Worm (Caenorhabditis elegans) whole organism, L1 larva: ENCODE results near the gene skr-10.

Experiments
- C04F5.9 ChIP-seq: sonication (generic microtip); optimal IDR thresholded peaks from 2 replicates; lab custom pipeline; 2016; ENCODE audit warnings: missing genetic modification characterization, missing compliant biosample characterization
- alr-1 ChIP-seq: fragments of 200-800 bp; sonication (Bioruptor generic); optimal IDR thresholded peaks from 2 replicates; lab custom pipeline; 2018; ENCODE audit warnings: borderline replicate concordance, mild to moderate bottlenecking, missing genetic modification characterization, missing compliant biosample characterization
- ama-1 ChIP-seq: fragments of 150-350 bp; optimal IDR thresholded peaks from 2 replicates; lab custom pipeline; 2014
- blmp-1 ChIP-seq: fragments of 150-350 bp; optimal IDR thresholded peaks from 2 replicates; lab custom pipeline; 2014; ENCODE audit warnings: missing biosample characterization, missing genetic modification characterization
- ceh-82 ChIP-seq, 3 experiments: fragments of 150-350 bp in 1 of 3; sonication (generic microtip) in 2 of 3; optimal IDR thresholded peaks; 2 replicates each; lab custom pipeline; 2014 to 2017; ENCODE audit warnings: missing biosample characterization in 3 of 3, missing genetic modification characterization in 3 of 3
- ces-1 ChIP-seq: fragments of 150-350 bp; optimal IDR thresholded peaks from 2 replicates; lab custom pipeline; 2014; ENCODE audit warnings: missing biosample characterization, missing genetic modification reagents, missing genetic modification characterization
- dpl-1 ChIP-seq, 3 experiments: fragments of 150-350 bp in 2 of 3; sonication (generic microtip) in 1 of 3; optimal IDR thresholded peaks; 2 replicates each; lab custom pipeline; 2014 to 2017; ENCODE audit warnings: missing biosample characterization in 3 of 3, missing genetic modification characterization in 3 of 3, missing genetic modification reagents in 3 of 3
- dsc-1 ChIP-seq: sonication (generic microtip); optimal IDR thresholded peaks from 2 replicates; lab custom pipeline; 2016; ENCODE audit warnings: mild to moderate bottlenecking, missing genetic modification characterization, missing compliant biosample characterization
- efl-1 ChIP-seq, 4 experiments: fragments of 150-350 bp; optimal IDR thresholded peaks in 3 of 4; peaks in 1 of 4; 1 replicate in 1 of 4; 2 replicates in 3 of 4; lab custom pipeline; 2014; ENCODE audit warnings: missing biosample characterization in 2 of 4, missing genetic modification characterization in 2 of 4, missing genetic modification reagents in 2 of 4
- egl-13 ChIP-seq: sonication (generic microtip); optimal IDR thresholded peaks from 2 replicates; lab custom pipeline; 2016; ENCODE audit warnings: missing genotype, missing genetic modification reagents, missing genetic modification characterization, missing compliant biosample characterization
- elt-3 ChIP-seq, 6 experiments: fragments of 150-350 bp in 1 of 6; sonication (generic microtip); optimal IDR thresholded peaks; 2 replicates each; lab custom pipeline; 2017 to 2018; ENCODE audit warnings: missing biosample characterization in 6 of 6, missing genetic modification characterization in 6 of 6, inconsistent platforms in 1 of 6
- fkh-8 ChIP-seq: sonication (generic microtip); optimal IDR thresholded peaks from 2 replicates; lab custom pipeline; 2016; ENCODE audit warnings: mild to moderate bottlenecking, missing genetic modification characterization, missing compliant biosample characterization
- hlh-4 ChIP-seq: sonication (generic microtip); optimal IDR thresholded peaks from 2 replicates; lab custom pipeline; 2016; ENCODE audit warnings: mild to moderate bottlenecking, missing genetic modification characterization, missing compliant biosample characterization
- isw-1 ChIP-seq: fragments of 200-800 bp; sonication (Bioruptor generic); IDR thresholded peaks from 2 replicates; pipeline ENCODE4 v1.3.6; 2022; ENCODE audit warnings: missing genetic modification characterization, missing compliant biosample characterization
- lin-14 ChIP-seq: fragments of 200-800 bp; sonication (Bioruptor generic); optimal IDR thresholded peaks from 2 replicates; lab custom pipeline; 2018; ENCODE audit warnings: mild to moderate bottlenecking, missing genetic modification characterization, moderate library complexity, missing compliant biosample characterization
- lin-35 ChIP-seq, 2 experiments: fragments of 150-350 bp; optimal IDR thresholded peaks; 2 replicates each; lab custom pipeline; 2014; ENCODE audit warnings: missing biosample characterization in 2 of 2, missing genetic modification characterization in 2 of 2, missing genetic modification reagents in 2 of 2
- lsy-2 ChIP-seq, 2 experiments: fragments of 150-350 bp; optimal IDR thresholded peaks; 2 replicates each; lab custom pipeline; 2014; ENCODE audit warnings: missing biosample characterization in 2 of 2, missing genetic modification characterization in 2 of 2
- mab-9 ChIP-seq: fragments of 200-800 bp; sonication (Bioruptor generic); IDR thresholded peaks from 2 replicates; pipeline ENCODE4 v1.3.6; 2022; ENCODE audit warnings: missing genetic modification reagents, missing genetic modification characterization, missing compliant biosample characterization
- mep-1 ChIP-seq: fragments of 150-350 bp; optimal IDR thresholded peaks from 2 replicates; lab custom pipeline; 2014; ENCODE audit warnings: missing biosample characterization, missing genetic modification characterization
- nhr-19 ChIP-seq: fragments of 200-800 bp; sonication (Bioruptor generic); conservative IDR thresholded peaks from 2 replicates; pipeline ENCODE4 v1.3.6; 2022; ENCODE audit warnings: missing genetic modification characterization, missing compliant biosample characterization
- nhr-20 ChIP-seq: sonication (generic microtip); optimal IDR thresholded peaks from 2 replicates; lab custom pipeline; 2016; ENCODE audit warnings: mild to moderate bottlenecking, missing genetic modification characterization, missing compliant biosample characterization
- nhr-77 ChIP-seq: fragments of 150-350 bp; optimal IDR thresholded peaks from 2 replicates; lab custom pipeline; 2014; ENCODE audit warnings: missing biosample characterization, missing genetic modification characterization
- nhr-90 ChIP-seq: sonication (generic microtip); optimal IDR thresholded peaks from 2 replicates; lab custom pipeline; 2016; ENCODE audit warnings: mild to moderate bottlenecking, missing genetic modification characterization, missing compliant biosample characterization; ENCODE audit not compliant: poor library complexity
- pag-3 ChIP-seq: sonication (generic microtip); optimal IDR thresholded peaks from 2 replicates; lab custom pipeline; 2017; ENCODE audit warnings: missing genetic modification characterization, mild to moderate bottlenecking, missing compliant biosample characterization, antibody characterized with exemption, borderline replicate concordance; ENCODE audit not compliant: insufficient read depth
- pqm-1 ChIP-seq: sonication (generic microtip); optimal IDR thresholded peaks from 3 replicates; lab custom pipeline; 2017; ENCODE audit warnings: missing biosample characterization, missing genetic modification characterization
- snpc-4 ChIP-seq: fragments of 150-350 bp; optimal IDR thresholded peaks from 2 replicates; lab custom pipeline; 2014; ENCODE audit warnings: missing biosample characterization, missing genetic modification characterization
- sox-4 ChIP-seq: sonication (generic microtip); optimal IDR thresholded peaks from 2 replicates; lab custom pipeline; 2016; ENCODE audit warnings: missing genetic modification characterization, missing compliant biosample characterization
- unc-130 ChIP-seq: fragments of 150-350 bp; optimal IDR thresholded peaks from 2 replicates; lab custom pipeline; 2017; ENCODE audit warnings: missing biosample characterization, missing genetic modification characterization, inconsistent platforms
- unc-62 ChIP-seq: fragments of 150-350 bp; optimal IDR thresholded peaks from 2 replicates; lab custom pipeline; 2014; ENCODE audit warnings: missing biosample characterization, missing genetic modification reagents, missing genetic modification characterization
- unc-86 ChIP-seq: sonication (generic microtip); optimal IDR thresholded peaks from 2 replicates; lab custom pipeline; 2016; ENCODE audit warnings: missing genetic modification characterization, missing compliant biosample characterization
- unc-98 ChIP-seq: fragments of 200-800 bp; sonication (Bioruptor generic); IDR thresholded peaks from 2 replicates; pipeline ENCODE4 v1.3.6; 2022; ENCODE audit warnings: missing genetic modification characterization, missing compliant biosample characterization

skr-10 gene

ce11 chrIV:15931833-15932232 lies 14.8 kb upstream of the skr-10 start (continued):
- TF ChIP-seq unc-130: peak; percentile 40
- peak; percentile 31 for TF ChIP-seq nhr-20 (tag; lab: Kevin White, UChicago)
- peak in 1 of 3 experiments; percentile 15 for TF ChIP-seq dpl-1 (GFP tag; optimal IDR thresholded peaks at IDR 0.05; lab: Kevin White, UChicago)
- no peak for TF ChIP-seq pqm-1 (tag; lab: Kevin White, UChicago)
- TF ChIP-seq fkh-8 (tag; lab: Kevin White, UChicago): peak; percentile 31
- TF ChIP-seq lin-35 (GFP tag; optimal IDR thresholded peaks at IDR 0.05; lab: Kevin White, UChicago): peak; percentile 7 to 73
- peak; percentile 64 for TF ChIP-seq nhr-90
- no peak for TF ChIP-seq lsy-2 (tag; optimal IDR thresholded peaks at IDR 0.05; lab: Kevin White, UChicago)
- peak; percentile 12 for TF ChIP-seq nhr-77
- no peak for TF ChIP-seq egl-13 (tag; lab: Kevin White, UChicago)
- TF ChIP-seq sox-4 (tag; lab: Kevin White, UChicago): no peak
- TF ChIP-seq efl-1 (optimal IDR thresholded peaks at IDR 0.05; lab: Kevin White, UChicago): peak in 1 of 2 experiments; percentile 32
- peak; percentile 16 to 52 for TF ChIP-seq efl-1 (GFP tag; optimal IDR thresholded peaks at IDR 0.05 in 1 of 2; lab: Kevin White, UChicago)
- peak in 1 of 6 experiments; percentile 12 for TF ChIP-seq elt-3 (tag; optimal IDR thresholded peaks at IDR 0.05; lab: Kevin White, UChicago)
- TF ChIP-seq isw-1 (GFP tag; lab: Robert Waterston, UW): no peak

- TF ChIP-seq snpc-4 (tag; lab: Kevin White, UChicago): no peak
- TF ChIP-seq mab-9: no peak
- no peak for TF ChIP-seq lin-14 (GFP tag; lab: Kevin White, UChicago)
- TF ChIP-seq ceh-82 (tag; optimal IDR thresholded peaks at IDR 0.05; lab: Kevin White, UChicago): no peak
- no peak for TF ChIP-seq hlh-4
- no peak for TF ChIP-seq ces-1
- TF ChIP-seq alr-1 (tag; lab: Kevin White, UChicago): no peak
- no peak for TF ChIP-seq unc-98
- no peak for TF ChIP-seq fkh-8 (tag; lab: Kevin White, UChicago)
- no peak for TF ChIP-seq dpl-1 (GFP tag; optimal IDR thresholded peaks at IDR 0.05; lab: Kevin White, UChicago)
- TF ChIP-seq pag-3 (tag; lab: Kevin White, UChicago): no peak
- TF ChIP-seq nhr-19: no peak
These were observed 12.8 kb upstream of the skr-10 start, which contains the start of gene srv-16 for ce11 chrIV:15933814-15934213. Gene srv-16 (minus strand): TSS chrIV:15933914.

ce11 chrIV:15937088-15937487 lies 9.5 kb upstream of the skr-10 start:
- TF ChIP-seq efl-1 (optimal IDR thresholded peaks at IDR 0.05; lab: Kevin White, UChicago) (no peak), efl-1 (GFP tag; optimal IDR thresholded peaks at IDR 0.05 in 1 of 2; lab: Kevin White, UChicago) (peak in 1 of 2 experiments; percentile 44), ama-1 (lab: Kevin White, UChicago) (no peak)
- TF ChIP-seq, all 84 proteins: peak for 1

- TF ChIP-seq unc-62 (GFP tag; lab: Kevin White, UChicago) (no peak), blmp-1 (tag; lab: Kevin White, UChicago) (no peak), lin-35 (GFP tag; optimal IDR thresholded peaks at IDR 0.05; lab: Kevin White, UChicago) (no peak), dsc-1 (tag; lab: Kevin White, UChicago) (no peak), unc-98 (no peak), C04F5.9 (tag; lab: Kevin White, UChicago) (no peak), mep-1 (tag; lab: Kevin White, UChicago) (no peak), unc-86 (tag; lab: Kevin White, UChicago) (no peak), hlh-4 (no peak), pqm-1 (tag; lab: Kevin White, UChicago) (no peak)
These were observed 8.1 kb upstream of the skr-10 start for ce11 chrIV:15938471-15938870.

- TF ChIP-seq unc-86 (tag; lab: Kevin White, UChicago) (no peak), efl-1 (optimal IDR thresholded peaks at IDR 0.05; lab: Kevin White, UChicago) (no peak), efl-1 (GFP tag; optimal IDR thresholded peaks at IDR 0.05 in 1 of 2; lab: Kevin White, UChicago) (peak in 1 of 2 experiments; percentile 18)
These were observed 5.8 kb upstream of the skr-10 start for ce11 chrIV:15940811-15941210.
